Worm (Caenorhabditis elegans): ENCODE measurements around the gene tos-1.

tos-1 gene

ce11 chrV:9378335-9378734 is 34.3 kb upstream of the tos-1 start, which contains the start of gene E02C12.10:
Gene E02C12.10 (minus strand): TSS chrV:9378409.
- TF ChIP-seq aly-2 (tag; optimal IDR thresholded peaks at IDR 0.05) (no peak), cey-2 (tag; optimal IDR thresholded peaks at IDR 0.05; ENCODE audit: borderline replicate concordance, insufficient read depth) (no peak), nhr-11 (tag; optimal IDR thresholded peaks at IDR 0.05) (no peak), rbr-2 (tag; optimal IDR thresholded peaks at IDR 0.05) (no peak), nhr-28 (tag; optimal IDR thresholded peaks at IDR 0.05) (peak; percentile 69)

ce11 chrV:9376417-9376816 is 32.4 kb upstream of the tos-1 start, which contains the start of gene E02C12.19:
Gene E02C12.19 (minus strand): TSS chrV:9376517.
- TF ChIP-seq snpc-4 (tag; optimal IDR thresholded peaks at IDR 0.05) (no peak), T26A8.4 (GFP tag; IDR thresholded peaks at IDR 0.05) (no peak), unc-62 (GFP tag; optimal IDR thresholded peaks at IDR 0.05 in 1 of 2) (no peak), unc-62 (tag; optimal IDR thresholded peaks at IDR 0.05) (no peak), nhr-102 (tag; optimal IDR thresholded peaks at IDR 0.05) (no peak), mxl-2 (GFP tag; conservative IDR thresholded peaks at IDR 0.05) (no peak)

ce11 chrV:9375378-9375777 is 31.4 kb upstream of the tos-1 start, which contains the start of gene E02C12.9:
Gene E02C12.9 (minus strand): TSS chrV:9375478.
- no peak for TF ChIP-seq php-3 (GFP tag; IDR thresholded peaks at IDR 0.05)
- no peak for TF ChIP-seq ceh-82 (tag; optimal IDR thresholded peaks at IDR 0.05)
- no peak for TF ChIP-seq pha-4 (GFP tag; IDR thresholded peaks at IDR 0.05)
- no peak for TF ChIP-seq pha-4 (tag; optimal IDR thresholded peaks at IDR 0.05)
- no peak for TF ChIP-seq ceh-44 (GFP tag; IDR thresholded peaks at IDR 0.05)
- no peak for TF ChIP-seq aha-1 (tag)
- no peak for TF ChIP-seq unc-130 (GFP tag; optimal IDR thresholded peaks at IDR 0.05)
- no peak for TF ChIP-seq Y75B8A.6 (GFP tag; IDR thresholded peaks at IDR 0.05)
- no peak for TF ChIP-seq spr-1 (tag; optimal IDR thresholded peaks at IDR 0.05)
- no peak for TF ChIP-seq unc-39 (tag; optimal IDR thresholded peaks at IDR 0.05)
- TF ChIP-seq daf-19 (GFP tag; conservative IDR thresholded peaks at IDR 0.05) = no peak
- TF ChIP-seq daf-8 (GFP tag; IDR thresholded peaks at IDR 0.05) = no peak
- no peak for TF ChIP-seq ctbp-1 (GFP tag; IDR thresholded peaks at IDR 0.05)
- no peak for TF ChIP-seq attf-4 (tag; optimal IDR thresholded peaks at IDR 0.05)
- TF ChIP-seq mdt-29 (GFP tag; IDR thresholded peaks at IDR 0.05) = no peak

ce11 chrV:9373473-9373872 is 29.5 kb upstream of the tos-1 start, which contains the start of gene E02C12.8:
Gene E02C12.8 (minus strand): TSS chrV:9373613.
- TF ChIP-seq T20F7.1 (GFP tag; optimal IDR thresholded peaks at IDR 0.05) (peak; percentile 23), fos-1 (tag; optimal IDR thresholded peaks at IDR 0.05) (no peak), lir-3 (tag; optimal IDR thresholded peaks at IDR 0.05) (no peak), dmd-6 (GFP tag; IDR thresholded peaks at IDR 0.05) (peak; percentile 80), dmd-9 (GFP tag; IDR thresholded peaks at IDR 0.05) (no peak), nhr-6 (tag; optimal IDR thresholded peaks at IDR 0.05) (no peak), zip-11 (GFP tag; IDR thresholded peaks at IDR 0.05) (no peak), lin-1 (GFP tag; IDR thresholded peaks at IDR 0.05) (0 out of 2 replicates have a peak, but pooled peaks have one; percentile 14), nhr-25 (tag; optimal IDR thresholded peaks at IDR 0.05; ENCODE audit: borderline replicate concordance, insufficient read depth) (no peak), daf-19 (GFP tag; conservative IDR thresholded peaks at IDR 0.05) (no peak), pqm-1 (tag; optimal IDR thresholded peaks at IDR 0.05) (peak; percentile 93), vab-7 (GFP tag; IDR thresholded peaks at IDR 0.05) (no peak), daf-8 (GFP tag; IDR thresholded peaks at IDR 0.05) (no peak), fkh-10 (GFP tag; optimal IDR thresholded peaks at IDR 0.05) (no peak), R02D3.7 (tag; optimal IDR thresholded peaks at IDR 0.05) (no peak), arid-1 (GFP tag; conservative IDR thresholded peaks at IDR 0.05) (no peak), mep-1 (tag; optimal IDR thresholded peaks at IDR 0.05) (no peak), ceh-44 (GFP tag; IDR thresholded peaks at IDR 0.05) (no peak), mdl-1 (tag; optimal IDR thresholded peaks at IDR 0.05) (no peak), ZK337.2 (GFP tag; IDR thresholded peaks at IDR 0.05) (no peak), sdz-12 (GFP tag; optimal IDR thresholded peaks at IDR 0.05) (no peak), aly-2 (tag; optimal IDR thresholded peaks at IDR 0.05) (no peak), T26A8.4 (GFP tag; IDR thresholded peaks at IDR 0.05) (no peak), zip-2 (tag; optimal IDR thresholded peaks at IDR 0.05) (peak; percentile 58), ceh-32 (tag; optimal IDR thresholded peaks at IDR 0.05; ENCODE audit: poor library complexity) (no peak), ces-1 (GFP tag; optimal IDR thresholded peaks at IDR 0.05) (no peak), Y48G9A.11 (GFP tag; IDR thresholded peaks at IDR 0.05) (no peak)

Data from whole organism, L4 larva.